Worm (Caenorhabditis elegans): ENCODE results near the gene srx-19.
"Not testable (repeated sequence)": the region's sequence is repeated elsewhere in the genome, so short reads cannot be mapped to it uniquely, and the experiment has no call there.

The srx-19 gene

DNA sequence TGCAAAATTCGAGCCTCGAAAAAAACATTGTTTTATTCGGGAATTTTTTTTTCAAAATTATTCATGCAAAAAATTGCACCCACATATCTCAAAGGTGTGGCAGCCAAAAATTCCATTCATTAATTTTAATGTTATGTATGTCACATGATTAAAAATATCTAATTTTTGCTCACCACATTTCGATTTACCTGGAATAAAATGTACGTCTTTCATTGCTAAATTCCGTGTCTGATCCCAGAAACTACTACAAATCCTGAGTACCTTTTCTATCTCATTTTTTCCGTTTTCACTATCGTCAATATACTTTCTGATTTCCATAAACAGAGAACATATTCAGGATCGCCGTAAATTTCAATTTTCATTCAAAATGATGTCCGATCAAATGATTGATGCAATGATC, at the start of gene srx-19:
Gene srx-19, plus strand, starts transcription at position 301 of the 400 bp plus-strand sequence.
- TF ChIP-seq rnt-1 (tag; optimal IDR thresholded peaks at IDR 0.05) = no peak
- no peak for TF ChIP-seq ahr-1 (tag; optimal IDR thresholded peaks at IDR 0.05)
- no peak for TF ChIP-seq nfya-1 (tag; optimal IDR thresholded peaks at IDR 0.05)
- TF ChIP-seq ceh-22 (tag; optimal IDR thresholded peaks at IDR 0.05) = no peak
- no peak for TF ChIP-seq elt-4 (tag; optimal IDR thresholded peaks at IDR 0.05)
- no peak for TF ChIP-seq fax-1 (tag; optimal IDR thresholded peaks at IDR 0.05)
- TF ChIP-seq hlh-30 (tag; optimal IDR thresholded peaks at IDR 0.05; ENCODE audit: insufficient read depth) = no peak

DNA sequence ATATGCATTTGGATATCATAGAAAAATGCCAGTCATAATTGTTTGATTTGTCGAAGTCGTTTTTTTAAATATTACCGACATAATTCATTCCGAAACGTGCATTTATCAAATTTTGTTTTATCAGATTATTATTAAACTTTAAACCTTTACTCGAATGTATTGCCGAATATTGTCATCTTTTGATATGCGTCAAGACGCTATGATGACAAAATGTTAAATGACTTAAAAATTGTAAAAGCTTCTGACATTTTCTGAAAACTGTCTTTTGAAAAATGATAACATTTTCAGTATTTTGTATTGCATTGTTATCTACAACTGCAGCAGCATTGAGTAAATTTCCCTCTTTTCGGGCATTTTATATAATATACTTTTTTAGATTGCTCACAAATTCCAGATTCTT, 48.4 kb upstream of the srx-19 start, which contains the start of gene H20E11.3:
Gene H20E11.3, plus strand, starts transcription at position 195 of the 400 bp plus-strand sequence.
- TF ChIP-seq hlh-13 (GFP tag; optimal IDR thresholded peaks at IDR 0.05) (no peak), ceh-18 (tag; optimal IDR thresholded peaks at IDR 0.05) (no peak), elt-2 (tag; optimal IDR thresholded peaks at IDR 0.05) (no peak), ceh-6 (GFP tag; optimal IDR thresholded peaks at IDR 0.05) (no peak), unc-3 (GFP tag; conservative IDR thresholded peaks at IDR 0.05) (no peak), unc-3 (tag; optimal IDR thresholded peaks at IDR 0.05) (no peak), pqm-1 (tag; optimal IDR thresholded peaks at IDR 0.05) (no peak), ama-1 (optimal IDR thresholded peaks at IDR 0.05) (no peak), pat-9 (tag; optimal IDR thresholded peaks at IDR 0.05) (no peak), ahr-1 (tag; optimal IDR thresholded peaks at IDR 0.05) (no peak), ref-2 (tag; optimal IDR thresholded peaks at IDR 0.05) (no peak), fkh-6 (tag; optimal IDR thresholded peaks at IDR 0.05) (no peak), tbx-7 (tag; optimal IDR thresholded peaks at IDR 0.05) (no peak), Y22D7AL.16 (tag; optimal IDR thresholded peaks at IDR 0.05) (no peak), ceh-31 (tag; optimal IDR thresholded peaks at IDR 0.05) (no peak), gmeb-2 (tag; optimal IDR thresholded peaks at IDR 0.05) (no peak), madf-2 (tag; optimal IDR thresholded peaks at IDR 0.05) (no peak), fax-1 (tag; optimal IDR thresholded peaks at IDR 0.05) (no peak), ceh-48 (tag; optimal IDR thresholded peaks at IDR 0.05) (no peak), dve-1 (tag; optimal IDR thresholded peaks at IDR 0.05) (no peak)

ce11 chrIV:6827477-6827876, 45.6 kb upstream of the srx-19 start, which contains the start of gene H20E11.2:
H20E11.2 (plus strand) TSS chrIV:6827777.
- not testable (repeated sequence) for TF ChIP-seq ceh-18, che-1, zip-5 (tag; optimal IDR thresholded peaks at IDR 0.05)

DNA sequence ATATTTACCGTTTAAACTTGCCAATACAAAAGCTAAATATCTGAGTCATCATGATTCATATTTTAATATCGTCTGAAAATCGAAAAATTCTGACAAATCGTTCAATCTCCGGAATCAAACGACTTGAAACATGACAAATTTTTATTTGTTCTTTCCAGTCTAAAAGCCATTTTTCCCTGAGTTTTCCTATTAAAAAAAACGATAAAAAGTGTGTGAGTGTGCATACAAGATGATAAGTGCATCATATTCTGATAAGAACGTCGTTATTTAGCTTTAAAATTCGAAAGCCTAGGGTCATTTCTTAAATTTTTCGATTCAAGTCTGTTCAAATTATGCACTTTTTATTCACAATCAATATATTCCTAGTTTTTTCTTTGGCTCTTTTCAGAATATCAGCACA, 43.2 kb upstream of the srx-19 start, which contains the start of gene H20E11.1:
Gene H20E11.1, plus strand, starts transcription at position 244 of the 400 bp plus-strand sequence.
- TF ChIP-seq ama-1 (optimal IDR thresholded peaks at IDR 0.05) (no peak), ets-4 (tag; optimal IDR thresholded peaks at IDR 0.05) (no peak), fkh-6 (tag; optimal IDR thresholded peaks at IDR 0.05) (no peak), sox-4 (tag; optimal IDR thresholded peaks at IDR 0.05) (no peak), ceh-48 (tag; optimal IDR thresholded peaks at IDR 0.05) (no peak), ceh-30 (tag; optimal IDR thresholded peaks at IDR 0.05) (no peak), nfya-1 (tag; optimal IDR thresholded peaks at IDR 0.05) (no peak), fax-1 (tag; optimal IDR thresholded peaks at IDR 0.05) (no peak), pag-3 (tag; optimal IDR thresholded peaks at IDR 0.05; ENCODE audit: borderline replicate concordance) (no peak), ceh-9 (tag; optimal IDR thresholded peaks at IDR 0.05) (no peak), T23F11.4 (GFP tag; optimal IDR thresholded peaks at IDR 0.05) (no peak), C08G9.2 (tag; optimal IDR thresholded peaks at IDR 0.05) (no peak), pax-1 (tag; optimal IDR thresholded peaks at IDR 0.05) (no peak), zip-5 (tag; optimal IDR thresholded peaks at IDR 0.05) (no peak), gmeb-2 (tag; optimal IDR thresholded peaks at IDR 0.05) (no peak), ceh-6 (GFP tag; optimal IDR thresholded peaks at IDR 0.05) (no peak), sdc-2 (tag; optimal IDR thresholded peaks at IDR 0.05) (no peak), ceh-18 (tag; optimal IDR thresholded peaks at IDR 0.05) (no peak)
